Fruit fly (Drosophila melanogaster): Measurements from ENCODE around the gene CG33986.

dm6 chr3L:15509398-15509797 is 15.7 kb downstream of the CG33986 start, which contains the start of the genes gdl and gdl-ORF39:
- TF ChIP-seq CG12605 (GFP tag; IDR thresholded peaks at IDR 0.05) (no peak), gl (tag; optimal IDR thresholded peaks at IDR 0.05) (no peak)
